Worm (Caenorhabditis elegans) whole organism, L4 larva: ENCODE measurements around the gene mek-1.

Experiments used
- F49E8.2 ChIP-seq: sonication (generic microtip); optimal IDR thresholded peaks from 2 replicates; lab custom pipeline; 2016; ENCODE audit warnings: missing compliant biosample characterization, mild to moderate bottlenecking, missing genetic modification characterization, borderline replicate concordance
- aly-2 ChIP-seq: sonication (generic microtip); optimal IDR thresholded peaks from 2 replicates; lab custom pipeline; 2018; ENCODE audit warnings: missing biosample characterization, missing genetic modification characterization
- nhr-237 ChIP-seq: sonication (generic microtip); optimal IDR thresholded peaks from 2 replicates; lab custom pipeline; 2017; ENCODE audit warnings: missing biosample characterization, missing genetic modification characterization
- zag-1 ChIP-seq: fragments of 150-350 bp; optimal IDR thresholded peaks from 2 replicates; lab custom pipeline; 2014; ENCODE audit warnings: missing biosample characterization, missing genetic modification characterization
- ztf-11 ChIP-seq: fragments of 150-350 bp; optimal IDR thresholded peaks from 2 replicates; lab custom pipeline; 2014; ENCODE audit warnings: missing biosample characterization, missing genetic modification characterization

DNA sequence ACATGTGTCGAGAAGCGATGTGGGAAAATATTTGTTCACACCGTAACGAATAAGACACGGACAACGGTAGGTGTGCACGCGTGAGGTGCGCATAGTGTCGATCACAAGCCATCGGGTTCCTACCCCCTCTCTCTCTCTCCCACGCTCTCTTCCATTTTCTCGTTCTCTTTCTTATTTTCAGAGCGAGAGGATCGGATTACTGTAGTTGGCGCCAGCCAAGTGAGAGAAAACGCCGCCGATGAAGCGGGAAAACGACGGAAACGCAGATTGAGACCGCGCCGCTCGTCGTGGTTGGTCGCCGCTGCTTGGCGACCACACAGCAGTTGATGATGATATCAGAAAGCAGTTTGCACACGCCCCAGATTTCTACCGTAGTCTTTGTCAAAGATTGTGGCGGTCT, 14.7 kb upstream of the mek-1 start:
- TF ChIP-seq ztf-11: no peak
- no peak for TF ChIP-seq F49E8.2 (tag; lab: Kevin White, UChicago)
- TF ChIP-seq zag-1 (tag; lab: Kevin White, UChicago): no peak
- no peak for TF ChIP-seq aly-2
- TF ChIP-seq nhr-237 (tag; lab: Kevin White, UChicago): no peak
